Worm (Caenorhabditis elegans) whole organism, mixed stage, embryonic: ENCODE measurements around the gene C05C8.5.

Source experiments
- cnd-1 ChIP-seq: fragments of 200-800 bp; sonication (Bioruptor generic); optimal IDR thresholded peaks from 2 replicates; lab custom pipeline; 2018; ENCODE audit warnings: mild to moderate bottlenecking, missing genetic modification characterization, missing compliant biosample characterization
- elt-3 ChIP-seq: fragments of 150-350 bp; optimal IDR thresholded peaks from 2 replicates; lab custom pipeline; 2014; ENCODE audit warnings: missing biosample characterization, missing genetic modification characterization
- lin-13 ChIP-seq: fragments of 150-350 bp; optimal IDR thresholded peaks from 2 replicates; lab custom pipeline; 2014; ENCODE audit warnings: missing biosample characterization, missing genetic modification characterization
- nhr-237 ChIP-seq: fragments of 150-350 bp; optimal IDR thresholded peaks from 2 replicates; lab custom pipeline; 2014; ENCODE audit warnings: missing biosample characterization, missing genetic modification characterization
- pha-4 ChIP-seq: fragments of 150-350 bp; optimal IDR thresholded peaks from 2 replicates; lab custom pipeline; 2018; ENCODE audit warnings: missing biosample characterization, missing genetic modification reagents, missing genetic modification characterization
- snpc-4 ChIP-seq: fragments of 150-350 bp; optimal IDR thresholded peaks from 2 replicates; lab custom pipeline; 2014; ENCODE audit warnings: missing biosample characterization, missing genetic modification characterization
- sptf-1 ChIP-seq: sonication (generic microtip); optimal IDR thresholded peaks from 2 replicates; lab custom pipeline; 2017; ENCODE audit warnings: mild to moderate bottlenecking, missing genetic modification characterization, moderate library complexity, missing compliant biosample characterization

- no peak for TF ChIP-seq nhr-237 (tag; lab: Kevin White, UChicago)
- no peak for TF ChIP-seq snpc-4 (tag; lab: Kevin White, UChicago)
- TF ChIP-seq cnd-1 (tag; lab: Kevin White, UChicago) = no peak
- no peak for TF ChIP-seq sptf-1 (tag; lab: Kevin White, UChicago)
- no peak for TF ChIP-seq lin-13
- no peak for TF ChIP-seq elt-3 (tag; lab: Kevin White, UChicago)
- no peak for TF ChIP-seq pha-4 (tag; lab: Kevin White, UChicago)
These were observed 50.1 kb downstream of the C05C8.5 start, which contains the start of gene pitr-5 for ce11 chrV:7184549-7184948.
